Worm (Caenorhabditis elegans): ENCODE measurements around the gene glb-34.

DNA sequence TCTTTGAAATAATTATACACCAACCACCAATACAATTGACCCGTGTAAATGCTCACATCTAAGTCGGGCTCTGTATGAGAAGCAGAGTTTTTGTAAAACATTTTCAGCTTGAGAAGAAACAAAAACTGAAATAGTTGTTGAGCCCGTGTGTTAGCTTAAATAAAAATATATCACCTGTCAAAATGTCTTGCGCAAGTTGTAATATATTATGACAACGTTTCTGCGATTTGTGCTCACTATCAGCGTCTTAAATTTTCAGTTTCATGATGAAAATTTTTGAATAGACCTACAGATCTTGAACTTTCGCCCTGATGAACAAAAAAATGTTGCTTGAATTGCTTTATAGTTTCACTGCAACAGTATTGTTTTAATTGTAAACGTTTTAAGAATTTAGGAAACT lies 37.5 kb downstream of the glb-34 start, which contains the start of gene T27E7.4:
- TF ChIP-seq pqm-1 (tag; optimal IDR thresholded peaks at IDR 0.05) = no peak
- no peak for TF ChIP-seq ama-1 (optimal IDR thresholded peaks at IDR 0.05)

Data from whole organism, L1 larva.